Worm (Caenorhabditis elegans) whole organism, early embryonic: Measurements from ENCODE around the gene nhr-286.

Experiments used
- ama-1 ChIP-seq: fragments of 150-350 bp; optimal IDR thresholded peaks from 2 replicates; lab custom pipeline; 2014
- tra-4 ChIP-seq: sonication (generic microtip); optimal IDR thresholded peaks from 2 replicates; lab custom pipeline; 2017; ENCODE audit warnings: missing genetic modification characterization, missing compliant biosample characterization

ce11 chrV:7123188-7123708 lies 31.8 kb upstream of the nhr-286 start, which contains the start of gene lmd-5:
- TF ChIP-seq ama-1: no peak
- no peak for TF ChIP-seq tra-4 (tag; lab: Kevin White, UChicago)
